Worm (Caenorhabditis elegans) whole organism, dauer: Measurements from ENCODE around the gene F35C11.5.

Source experiments
- unc-62 ChIP-seq: sonication (generic microtip); optimal IDR thresholded peaks from 2 replicates; lab custom pipeline; 2017; ENCODE audit warnings: missing biosample characterization, missing genetic modification reagents, missing genetic modification characterization

F35C11.5 gene

ce11 chrII:8273060-8273459 is 19.5 kb downstream of the F35C11.5 start:
- TF ChIP-seq unc-62 = no peak

ce11 chrII:8276057-8276456 is 22.5 kb downstream of the F35C11.5 start, which contains the start of the genes gei-14 and slc-25A32:
Gene gei-14 (minus strand): TSS chrII:8276231.
Gene slc-25A32 (plus strand): TSS chrII:8276298.
- no peak for TF ChIP-seq unc-62

ce11 chrII:8278415-8278814 is 24.9 kb downstream of the F35C11.5 start, which contains the start of the genes mrpl-10 and clec-142:
Gene mrpl-10 (minus strand): TSS chrII:8278515.
Gene clec-142 (plus strand): TSS chrII:8278678.
- no peak for TF ChIP-seq unc-62

DNA sequence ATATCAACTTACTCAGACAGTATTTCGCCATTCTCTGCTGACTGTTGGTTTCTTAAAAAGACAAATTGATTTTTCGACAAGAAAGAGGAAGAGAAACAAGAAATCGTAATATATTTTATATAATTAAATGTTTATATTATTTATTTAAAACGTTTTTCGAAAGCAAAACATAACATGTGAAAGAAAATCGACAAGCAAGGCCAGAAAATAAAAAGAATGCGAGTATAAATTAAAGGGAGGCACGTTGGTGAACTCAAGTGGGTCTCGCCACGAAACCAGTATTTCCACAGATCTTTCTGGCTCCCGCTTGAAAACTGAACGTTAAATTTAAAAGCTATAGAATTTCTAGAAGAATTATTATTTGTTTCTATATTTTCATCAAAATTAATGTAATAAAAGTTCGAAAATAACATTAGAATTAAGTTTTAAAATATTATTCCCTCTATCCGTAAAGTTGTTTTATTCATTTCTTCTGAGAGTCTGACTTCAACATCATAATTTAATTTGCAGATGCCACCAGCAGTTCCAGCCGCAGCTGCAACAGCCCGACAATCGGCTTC is 29.7 kb downstream of the F35C11.5 start, which contains the start of the genes nst-1 and cct-4:
TSS of gene nst-1 (minus strand) at position 51 of the 560 bp plus-strand sequence.
TSS of gene cct-4 (plus strand) at position 510 of the 560 bp plus-strand sequence.
- no peak for TF ChIP-seq unc-62

DNA sequence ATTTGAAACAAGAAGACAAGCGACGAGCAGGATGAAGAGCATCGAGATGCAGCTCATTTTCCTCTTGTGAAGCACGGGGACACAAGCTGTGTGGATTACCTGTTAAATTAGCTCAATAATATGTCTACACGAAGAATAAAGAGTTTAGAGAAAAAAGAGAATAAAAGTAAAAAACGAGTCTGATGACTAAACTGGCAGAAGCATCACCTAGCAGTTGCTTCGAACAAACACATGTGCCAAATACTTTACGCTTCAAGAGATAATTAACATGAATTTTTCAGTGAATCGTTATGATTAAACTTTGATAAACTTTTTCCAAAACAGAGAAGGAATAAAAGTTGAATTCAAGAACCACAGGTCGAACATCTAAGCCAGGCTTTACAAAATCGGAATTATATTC is 41.8 kb downstream of the F35C11.5 start, which contains the start of gene nlp-55:
TSS of gene nlp-55 (minus strand) at position 101 of the 400 bp plus-strand sequence.
- TF ChIP-seq unc-62 = no peak
